Worm (Caenorhabditis elegans) whole organism, L1 larva: ENCODE measurements around the gene K07F5.12.

ENCODE experiments used
- C16A3.4 ChIP-seq: fragments of 150-350 bp; optimal IDR thresholded peaks from 2 replicates; lab custom pipeline; 2014; ENCODE audit warnings: missing biosample characterization, missing genetic modification characterization
- F16B12.6 ChIP-seq: fragments of 150-350 bp; optimal IDR thresholded peaks from 2 replicates; lab custom pipeline; 2014; ENCODE audit warnings: missing biosample characterization, missing genetic modification characterization
- aly-2 ChIP-seq: fragments of 150-350 bp; optimal IDR thresholded peaks from 2 replicates; lab custom pipeline; 2014; ENCODE audit warnings: missing biosample characterization, missing genetic modification characterization
- ama-1 ChIP-seq: fragments of 150-350 bp; optimal IDR thresholded peaks from 2 replicates; lab custom pipeline; 2014
- blmp-1 ChIP-seq: fragments of 150-350 bp; optimal IDR thresholded peaks from 2 replicates; lab custom pipeline; 2014; ENCODE audit warnings: missing biosample characterization, missing genetic modification characterization
- ceh-63 ChIP-seq: fragments of 200-800 bp; sonication (Bioruptor generic); optimal IDR thresholded peaks from 2 replicates; lab custom pipeline; 2018; ENCODE audit warnings: mild to moderate bottlenecking, missing genetic modification characterization, missing compliant biosample characterization
- ceh-82 ChIP-seq, 3 experiments: fragments of 150-350 bp in 1 of 3; sonication (generic microtip) in 2 of 3; optimal IDR thresholded peaks; 2 replicates each; lab custom pipeline; 2014 to 2017; ENCODE audit warnings: missing biosample characterization in 3 of 3, missing genetic modification characterization in 3 of 3
- dpl-1 ChIP-seq, 3 experiments: fragments of 150-350 bp in 2 of 3; sonication (generic microtip) in 1 of 3; optimal IDR thresholded peaks; 2 replicates each; lab custom pipeline; 2014 to 2017; ENCODE audit warnings: missing biosample characterization in 3 of 3, missing genetic modification characterization in 3 of 3, missing genetic modification reagents in 3 of 3
- dsc-1 ChIP-seq: sonication (generic microtip); optimal IDR thresholded peaks from 2 replicates; lab custom pipeline; 2016; ENCODE audit warnings: mild to moderate bottlenecking, missing genetic modification characterization, missing compliant biosample characterization
- efl-1 ChIP-seq, 4 experiments: fragments of 150-350 bp; optimal IDR thresholded peaks in 3 of 4; peaks in 1 of 4; 1 replicate in 1 of 4; 2 replicates in 3 of 4; lab custom pipeline; 2014; ENCODE audit warnings: missing biosample characterization in 2 of 4, missing genetic modification characterization in 2 of 4, missing genetic modification reagents in 2 of 4
- efl-3 ChIP-seq: fragments of 200-800 bp; sonication (Bioruptor generic); optimal IDR thresholded peaks from 2 replicates; lab custom pipeline; 2018; ENCODE audit warnings: mild to moderate bottlenecking, missing genetic modification characterization, missing compliant biosample characterization
- egl-13 ChIP-seq: sonication (generic microtip); optimal IDR thresholded peaks from 2 replicates; lab custom pipeline; 2016; ENCODE audit warnings: missing genotype, missing genetic modification reagents, missing genetic modification characterization, missing compliant biosample characterization
- elt-2 ChIP-seq: sonication (generic microtip); optimal IDR thresholded peaks from 2 replicates; lab custom pipeline; 2016; ENCODE audit warnings: missing genetic modification characterization, mild to moderate bottlenecking, inconsistent platforms, missing compliant biosample characterization, missing genetic modification reagents
- elt-3 ChIP-seq, 6 experiments: fragments of 150-350 bp in 1 of 6; sonication (generic microtip); optimal IDR thresholded peaks; 2 replicates each; lab custom pipeline; 2017 to 2018; ENCODE audit warnings: missing biosample characterization in 6 of 6, missing genetic modification characterization in 6 of 6, inconsistent platforms in 1 of 6
- fkh-4 ChIP-seq: sonication (generic microtip); optimal IDR thresholded peaks from 2 replicates; lab custom pipeline; 2016; ENCODE audit warnings: missing compliant biosample characterization, missing genetic modification characterization, borderline replicate concordance
- grh-1 ChIP-seq: fragments of 200-800 bp; sonication (Bioruptor generic); IDR thresholded peaks from 2 replicates; pipeline ENCODE4 v1.3.6; 2022; ENCODE audit warnings: missing genetic modification reagents, missing genetic modification characterization, missing compliant biosample characterization
- hlh-4 ChIP-seq: sonication (generic microtip); optimal IDR thresholded peaks from 2 replicates; lab custom pipeline; 2016; ENCODE audit warnings: mild to moderate bottlenecking, missing genetic modification characterization, missing compliant biosample characterization
- isw-1 ChIP-seq: fragments of 200-800 bp; sonication (Bioruptor generic); IDR thresholded peaks from 2 replicates; pipeline ENCODE4 v1.3.6; 2022; ENCODE audit warnings: missing genetic modification characterization, missing compliant biosample characterization
- jun-1 ChIP-seq: fragments of 150-350 bp; optimal IDR thresholded peaks from 2 replicates; lab custom pipeline; 2014; ENCODE audit warnings: missing biosample characterization, missing genetic modification reagents, missing genetic modification characterization
- lin-13 ChIP-seq: fragments of 150-350 bp; optimal IDR thresholded peaks from 2 replicates; lab custom pipeline; 2014; ENCODE audit warnings: missing biosample characterization, missing genetic modification reagents, missing genetic modification characterization
- lin-14 ChIP-seq: fragments of 200-800 bp; sonication (Bioruptor generic); optimal IDR thresholded peaks from 2 replicates; lab custom pipeline; 2018; ENCODE audit warnings: mild to moderate bottlenecking, missing genetic modification characterization, moderate library complexity, missing compliant biosample characterization
- lin-15B ChIP-seq: fragments of 150-350 bp; sonication (generic microtip); optimal IDR thresholded peaks from 3 replicates; lab custom pipeline; 2014; ENCODE audit warnings: missing biosample characterization, missing genetic modification characterization
- lin-35 ChIP-seq, 2 experiments: fragments of 150-350 bp; optimal IDR thresholded peaks; 2 replicates each; lab custom pipeline; 2014; ENCODE audit warnings: missing biosample characterization in 2 of 2, missing genetic modification characterization in 2 of 2, missing genetic modification reagents in 2 of 2
- lir-3 ChIP-seq: sonication (generic microtip); optimal IDR thresholded peaks from 2 replicates; lab custom pipeline; 2016; ENCODE audit warnings: mild to moderate bottlenecking, missing genetic modification characterization, moderate library complexity, missing compliant biosample characterization; ENCODE audit not compliant: poor library complexity
- lsy-2 ChIP-seq, 2 experiments: fragments of 150-350 bp; optimal IDR thresholded peaks; 2 replicates each; lab custom pipeline; 2014; ENCODE audit warnings: missing biosample characterization in 2 of 2, missing genetic modification characterization in 2 of 2
- mdl-1 ChIP-seq, 2 experiments: fragments of 150-350 bp; optimal IDR thresholded peaks; 2 replicates each; lab custom pipeline; 2014 to 2017; ENCODE audit warnings: missing biosample characterization in 2 of 2, missing genetic modification characterization in 2 of 2, inconsistent platforms in 1 of 2
- mef-2 ChIP-seq: fragments of 150-350 bp; optimal IDR thresholded peaks from 2 replicates; lab custom pipeline; 2014; ENCODE audit warnings: missing biosample characterization, missing genetic modification characterization
- nhr-12 ChIP-seq: sonication (generic microtip); optimal IDR thresholded peaks from 2 replicates; lab custom pipeline; 2017; ENCODE audit warnings: missing biosample characterization, missing genetic modification characterization
- nhr-20 ChIP-seq: sonication (generic microtip); optimal IDR thresholded peaks from 2 replicates; lab custom pipeline; 2016; ENCODE audit warnings: mild to moderate bottlenecking, missing genetic modification characterization, missing compliant biosample characterization
- nhr-237 ChIP-seq: fragments of 150-350 bp; optimal IDR thresholded peaks from 2 replicates; lab custom pipeline; 2014; ENCODE audit warnings: missing biosample characterization, missing genetic modification characterization
- nhr-28 ChIP-seq: fragments of 150-350 bp; optimal IDR thresholded peaks from 2 replicates; lab custom pipeline; 2014; ENCODE audit warnings: missing biosample characterization, missing genetic modification characterization
- nhr-77 ChIP-seq: fragments of 150-350 bp; optimal IDR thresholded peaks from 2 replicates; lab custom pipeline; 2014; ENCODE audit warnings: missing biosample characterization, missing genetic modification characterization
- nhr-84 ChIP-seq: sonication (generic microtip); optimal IDR thresholded peaks from 2 replicates; lab custom pipeline; 2017; ENCODE audit warnings: missing biosample characterization, missing genetic modification characterization
- nhr-85 ChIP-seq: sonication (generic microtip); peaks from one replicate; lab custom pipeline; 2016; ENCODE audit warnings: missing genetic modification characterization, inconsistent platforms, missing compliant biosample characterization
- nhr-90 ChIP-seq: sonication (generic microtip); optimal IDR thresholded peaks from 2 replicates; lab custom pipeline; 2016; ENCODE audit warnings: mild to moderate bottlenecking, missing genetic modification characterization, missing compliant biosample characterization; ENCODE audit not compliant: poor library complexity
- pag-3 ChIP-seq: sonication (generic microtip); optimal IDR thresholded peaks from 2 replicates; lab custom pipeline; 2017; ENCODE audit warnings: missing genetic modification characterization, mild to moderate bottlenecking, missing compliant biosample characterization, antibody characterized with exemption, borderline replicate concordance; ENCODE audit not compliant: insufficient read depth
- pqm-1 ChIP-seq: sonication (generic microtip); optimal IDR thresholded peaks from 3 replicates; lab custom pipeline; 2017; ENCODE audit warnings: missing biosample characterization, missing genetic modification characterization
- rnt-1 ChIP-seq: sonication (generic microtip); optimal IDR thresholded peaks from 2 replicates; lab custom pipeline; 2016; ENCODE audit warnings: mild to moderate bottlenecking, missing genetic modification characterization, moderate library complexity, missing compliant biosample characterization
- snpc-4 ChIP-seq: fragments of 150-350 bp; optimal IDR thresholded peaks from 2 replicates; lab custom pipeline; 2014; ENCODE audit warnings: missing biosample characterization, missing genetic modification characterization
- snu-23 ChIP-seq: sonication (generic microtip); optimal IDR thresholded peaks from 2 replicates; lab custom pipeline; 2016; ENCODE audit warnings: missing genetic modification characterization, missing compliant biosample characterization
- unc-30 ChIP-seq: sonication (generic microtip); optimal IDR thresholded peaks from 2 replicates; lab custom pipeline; 2017; ENCODE audit warnings: missing biosample characterization, missing genetic modification characterization
- unc-86 ChIP-seq: sonication (generic microtip); optimal IDR thresholded peaks from 2 replicates; lab custom pipeline; 2016; ENCODE audit warnings: missing genetic modification characterization, missing compliant biosample characterization
- zag-1 ChIP-seq: fragments of 150-350 bp; optimal IDR thresholded peaks from 2 replicates; lab custom pipeline; 2014; ENCODE audit warnings: missing biosample characterization, missing genetic modification characterization

The K07F5.12 gene

ce11 chrIV:9854952-9855351 lies 860 bp upstream of the K07F5.12 start:
- no peak for TF ChIP-seq pqm-1 (tag; lab: Kevin White, UChicago)
- TF ChIP-seq elt-2, result peak; percentile 5
- TF ChIP-seq ceh-82 (tag; optimal IDR thresholded peaks at IDR 0.05; lab: Kevin White, UChicago), result no peak

- TF ChIP-seq lir-3 (tag; lab: Kevin White, UChicago), result peak; percentile 46
- peak; percentile 36 for TF ChIP-seq blmp-1 (tag; lab: Kevin White, UChicago)
- peak in 1 of 2 experiments; percentile 70 for TF ChIP-seq lsy-2 (tag; optimal IDR thresholded peaks at IDR 0.05; lab: Kevin White, UChicago)
- peak; percentile 37 for TF ChIP-seq nhr-20 (tag; lab: Kevin White, UChicago)
- no peak for TF ChIP-seq zag-1 (tag; lab: Kevin White, UChicago)
- TF ChIP-seq isw-1, result peak; percentile 10; the same call in 1 of the 2 replicates
- TF ChIP-seq mdl-1 (tag; optimal IDR thresholded peaks at IDR 0.05; lab: Kevin White, UChicago), result no peak
- TF ChIP-seq nhr-28, result no peak
- peak; percentile 49 to 69 (median 49) for TF ChIP-seq dpl-1 (GFP tag; optimal IDR thresholded peaks at IDR 0.05; lab: Kevin White, UChicago)
- no peak for TF ChIP-seq mef-2 (tag; lab: Kevin White, UChicago)
- TF ChIP-seq aly-2, result no peak
- TF ChIP-seq unc-30, result no peak
- TF ChIP-seq pqm-1 (tag; lab: Kevin White, UChicago), result no peak
- no peak for TF ChIP-seq fkh-4 (tag; lab: Kevin White, UChicago)
- no peak for TF ChIP-seq nhr-85 (tag; lab: Kevin White, UChicago)
- peak; percentile 35 for TF ChIP-seq lin-13 (GFP tag; lab: Kevin White, UChicago)
- peak in 1 of 6 experiments; percentile 24 for TF ChIP-seq elt-3 (tag; optimal IDR thresholded peaks at IDR 0.05; lab: Kevin White, UChicago)
- TF ChIP-seq nhr-237 (tag; lab: Kevin White, UChicago), result no peak
- peak in 1 of 3 experiments; percentile 20 for TF ChIP-seq ceh-82 (tag; optimal IDR thresholded peaks at IDR 0.05; lab: Kevin White, UChicago)
- peak; percentile 43 for TF ChIP-seq rnt-1
- TF ChIP-seq ceh-63, result no peak
- TF ChIP-seq ama-1 (lab: Kevin White, UChicago), result no peak
- TF ChIP-seq hlh-4, result no peak
- peak; percentile 37 for TF ChIP-seq lin-15B (tag; lab: Kevin White, UChicago)
- TF ChIP-seq lin-14 (GFP tag; lab: Kevin White, UChicago), result no peak
- TF ChIP-seq efl-1 (optimal IDR thresholded peaks at IDR 0.05; lab: Kevin White, UChicago), result peak; percentile 62 to 72
- peak; percentile 56 to 90 for TF ChIP-seq efl-1 (GFP tag; optimal IDR thresholded peaks at IDR 0.05 in 1 of 2; lab: Kevin White, UChicago)
- TF ChIP-seq nhr-12, result no peak
- no peak for TF ChIP-seq nhr-84 (tag; lab: Kevin White, UChicago)
- peak; percentile 9 for TF ChIP-seq F16B12.6
- peak; percentile 17 for TF ChIP-seq nhr-90 (tag; lab: Kevin White, UChicago)
- TF ChIP-seq lin-35 (GFP tag; optimal IDR thresholded peaks at IDR 0.05; lab: Kevin White, UChicago), result peak; percentile 34 to 81
- peak; percentile 79 for TF ChIP-seq C16A3.4 (tag; lab: Kevin White, UChicago)
- TF ChIP-seq snu-23 (GFP tag; lab: Kevin White, UChicago), result no peak
- TF ChIP-seq unc-86, result no peak
These were observed 2.2 kb downstream of the K07F5.12 start, which contains the start of gene npp-1 for ce11 chrIV:9857952-9858488. TSS of gene npp-1 (plus strand) at chrIV:9858488.

- TF ChIP-seq lin-15B (tag; lab: Kevin White, UChicago), result no peak
- no peak for TF ChIP-seq efl-3 (GFP tag; lab: Kevin White, UChicago)
- no peak for TF ChIP-seq dsc-1 (tag; lab: Kevin White, UChicago)
- no peak for TF ChIP-seq jun-1 (tag; lab: Kevin White, UChicago)
- no peak for TF ChIP-seq hlh-4
- TF ChIP-seq zag-1 (tag; lab: Kevin White, UChicago), result no peak
- no peak for TF ChIP-seq egl-13 (tag; lab: Kevin White, UChicago)
- no peak for TF ChIP-seq pag-3 (tag; lab: Kevin White, UChicago)
- no peak for TF ChIP-seq snpc-4 (tag; lab: Kevin White, UChicago)
- no peak for TF ChIP-seq grh-1
- no peak for TF ChIP-seq nhr-77
- TF ChIP-seq C16A3.4 (tag; lab: Kevin White, UChicago), result no peak
These were observed 3.2 kb downstream of the K07F5.12 start for ce11 chrIV:9858970-9859369.
